Fruit fly (Drosophila melanogaster) Kc167 (cell line): ENCODE results near the gene CG46505.
"Not testable (repeated sequence)": the region's sequence is repeated elsewhere in the genome, so short reads cannot be mapped to it uniquely, and the experiment has no call there.

ENCODE experiments used
- Myc ChIP-seq: fragments of >200 bp; optimal IDR thresholded peaks from 2 replicates; lab custom pipeline; 2017; ENCODE audit warnings: missing external identifiers
- h ChIP-seq: fragments of >200 bp; optimal IDR thresholded peaks from 3 replicates; lab custom pipeline; 2018; ENCODE audit warnings: missing external identifiers
- psq ChIP-seq: fragments of >200 bp; optimal IDR thresholded peaks from 2 replicates; lab custom pipeline; 2017; ENCODE audit warnings: missing external identifiers

dm6 chrX:22167355-22167754, 14.7 kb downstream of the CG46505 start, which contains the start of gene CG46508:
- TF ChIP-seq h, Myc, psq (lab: Kevin White, UChicago): not testable (repeated sequence)
